Worm (Caenorhabditis elegans) whole organism, L1 larva: Measurements from ENCODE around the gene fbxa-141.
A peak's percentile ranks its signal among the peaks of the same experiment; 100 is the strongest.

ENCODE experiments used
- C04F5.9 ChIP-seq: sonication (generic microtip); optimal IDR thresholded peaks from 2 replicates; lab custom pipeline; 2016; ENCODE audit warnings: missing genetic modification characterization, missing compliant biosample characterization
- C16A3.4 ChIP-seq: fragments of 150-350 bp; optimal IDR thresholded peaks from 2 replicates; lab custom pipeline; 2014; ENCODE audit warnings: missing biosample characterization, missing genetic modification characterization
- alr-1 ChIP-seq: fragments of 200-800 bp; sonication (Bioruptor generic); optimal IDR thresholded peaks from 2 replicates; lab custom pipeline; 2018; ENCODE audit warnings: borderline replicate concordance, mild to moderate bottlenecking, missing genetic modification characterization, missing compliant biosample characterization
- ama-1 ChIP-seq: fragments of 150-350 bp; optimal IDR thresholded peaks from 2 replicates; lab custom pipeline; 2014
- ceh-82 ChIP-seq, 3 experiments: fragments of 150-350 bp in 1 of 3; sonication (generic microtip) in 2 of 3; optimal IDR thresholded peaks; 2 replicates each; lab custom pipeline; 2014 to 2017; ENCODE audit warnings: missing biosample characterization in 3 of 3, missing genetic modification characterization in 3 of 3
- dpl-1 ChIP-seq, 3 experiments: fragments of 150-350 bp in 2 of 3; sonication (generic microtip) in 1 of 3; optimal IDR thresholded peaks; 2 replicates each; lab custom pipeline; 2014 to 2017; ENCODE audit warnings: missing biosample characterization in 3 of 3, missing genetic modification characterization in 3 of 3, missing genetic modification reagents in 3 of 3
- dsc-1 ChIP-seq: sonication (generic microtip); optimal IDR thresholded peaks from 2 replicates; lab custom pipeline; 2016; ENCODE audit warnings: mild to moderate bottlenecking, missing genetic modification characterization, missing compliant biosample characterization
- efl-1 ChIP-seq, 4 experiments: fragments of 150-350 bp; optimal IDR thresholded peaks in 3 of 4; peaks in 1 of 4; 1 replicate in 1 of 4; 2 replicates in 3 of 4; lab custom pipeline; 2014; ENCODE audit warnings: missing biosample characterization in 2 of 4, missing genetic modification characterization in 2 of 4, missing genetic modification reagents in 2 of 4
- egl-13 ChIP-seq: sonication (generic microtip); optimal IDR thresholded peaks from 2 replicates; lab custom pipeline; 2016; ENCODE audit warnings: missing genotype, missing genetic modification reagents, missing genetic modification characterization, missing compliant biosample characterization
- elt-2 ChIP-seq: sonication (generic microtip); optimal IDR thresholded peaks from 2 replicates; lab custom pipeline; 2016; ENCODE audit warnings: missing genetic modification characterization, mild to moderate bottlenecking, inconsistent platforms, missing compliant biosample characterization, missing genetic modification reagents
- elt-3 ChIP-seq, 6 experiments: fragments of 150-350 bp in 1 of 6; sonication (generic microtip); optimal IDR thresholded peaks; 2 replicates each; lab custom pipeline; 2017 to 2018; ENCODE audit warnings: missing biosample characterization in 6 of 6, missing genetic modification characterization in 6 of 6, inconsistent platforms in 1 of 6
- grh-1 ChIP-seq: fragments of 200-800 bp; sonication (Bioruptor generic); IDR thresholded peaks from 2 replicates; pipeline ENCODE4 v1.3.6; 2022; ENCODE audit warnings: missing genetic modification reagents, missing genetic modification characterization, missing compliant biosample characterization
- irx-1 ChIP-seq: sonication (generic microtip); optimal IDR thresholded peaks from 2 replicates; lab custom pipeline; 2016; ENCODE audit warnings: missing genetic modification characterization, missing compliant biosample characterization
- isw-1 ChIP-seq: fragments of 200-800 bp; sonication (Bioruptor generic); IDR thresholded peaks from 2 replicates; pipeline ENCODE4 v1.3.6; 2022; ENCODE audit warnings: missing genetic modification characterization, missing compliant biosample characterization
- jun-1 ChIP-seq: fragments of 150-350 bp; optimal IDR thresholded peaks from 2 replicates; lab custom pipeline; 2014; ENCODE audit warnings: missing biosample characterization, missing genetic modification reagents, missing genetic modification characterization
- lin-13 ChIP-seq: fragments of 150-350 bp; optimal IDR thresholded peaks from 2 replicates; lab custom pipeline; 2014; ENCODE audit warnings: missing biosample characterization, missing genetic modification reagents, missing genetic modification characterization
- lin-14 ChIP-seq: fragments of 200-800 bp; sonication (Bioruptor generic); optimal IDR thresholded peaks from 2 replicates; lab custom pipeline; 2018; ENCODE audit warnings: mild to moderate bottlenecking, missing genetic modification characterization, moderate library complexity, missing compliant biosample characterization
- lin-35 ChIP-seq, 2 experiments: fragments of 150-350 bp; optimal IDR thresholded peaks; 2 replicates each; lab custom pipeline; 2014; ENCODE audit warnings: missing biosample characterization in 2 of 2, missing genetic modification characterization in 2 of 2, missing genetic modification reagents in 2 of 2
- lin-39 ChIP-seq: fragments of 150-350 bp; optimal IDR thresholded peaks from 2 replicates; lab custom pipeline; 2014; ENCODE audit warnings: missing biosample characterization, missing genetic modification reagents, missing genetic modification characterization
- lsy-2 ChIP-seq, 2 experiments: fragments of 150-350 bp; optimal IDR thresholded peaks; 2 replicates each; lab custom pipeline; 2014; ENCODE audit warnings: missing biosample characterization in 2 of 2, missing genetic modification characterization in 2 of 2
- mdl-1 ChIP-seq, 2 experiments: fragments of 150-350 bp; optimal IDR thresholded peaks; 2 replicates each; lab custom pipeline; 2014 to 2017; ENCODE audit warnings: missing biosample characterization in 2 of 2, missing genetic modification characterization in 2 of 2, inconsistent platforms in 1 of 2
- nhr-19 ChIP-seq: fragments of 200-800 bp; sonication (Bioruptor generic); conservative IDR thresholded peaks from 2 replicates; pipeline ENCODE4 v1.3.6; 2022; ENCODE audit warnings: missing genetic modification characterization, missing compliant biosample characterization
- nhr-20 ChIP-seq: sonication (generic microtip); optimal IDR thresholded peaks from 2 replicates; lab custom pipeline; 2016; ENCODE audit warnings: mild to moderate bottlenecking, missing genetic modification characterization, missing compliant biosample characterization
- nhr-47 ChIP-seq: sonication (generic microtip); optimal IDR thresholded peaks from 2 replicates; lab custom pipeline; 2016; ENCODE audit warnings: mild to moderate bottlenecking, missing genetic modification characterization, moderate library complexity, missing compliant biosample characterization
- nhr-71 ChIP-seq: sonication (generic microtip); optimal IDR thresholded peaks from 2 replicates; lab custom pipeline; 2016; ENCODE audit warnings: mild to moderate bottlenecking, missing genetic modification characterization, moderate library complexity, missing compliant biosample characterization
- nhr-77 ChIP-seq: fragments of 150-350 bp; optimal IDR thresholded peaks from 2 replicates; lab custom pipeline; 2014; ENCODE audit warnings: missing biosample characterization, missing genetic modification characterization
- nhr-85 ChIP-seq: sonication (generic microtip); peaks from one replicate; lab custom pipeline; 2016; ENCODE audit warnings: missing genetic modification characterization, inconsistent platforms, missing compliant biosample characterization
- nhr-90 ChIP-seq: sonication (generic microtip); optimal IDR thresholded peaks from 2 replicates; lab custom pipeline; 2016; ENCODE audit warnings: mild to moderate bottlenecking, missing genetic modification characterization, missing compliant biosample characterization; ENCODE audit not compliant: poor library complexity
- pag-3 ChIP-seq: sonication (generic microtip); optimal IDR thresholded peaks from 2 replicates; lab custom pipeline; 2017; ENCODE audit warnings: missing genetic modification characterization, mild to moderate bottlenecking, missing compliant biosample characterization, antibody characterized with exemption, borderline replicate concordance; ENCODE audit not compliant: insufficient read depth
- pax-3 ChIP-seq: fragments of 200-800 bp; sonication (Bioruptor generic); optimal IDR thresholded peaks from 2 replicates; lab custom pipeline; 2018; ENCODE audit warnings: mild to moderate bottlenecking, missing genetic modification characterization, moderate library complexity, missing compliant biosample characterization
- pqm-1 ChIP-seq: sonication (generic microtip); optimal IDR thresholded peaks from 3 replicates; lab custom pipeline; 2017; ENCODE audit warnings: missing biosample characterization, missing genetic modification characterization
- rnt-1 ChIP-seq: sonication (generic microtip); optimal IDR thresholded peaks from 2 replicates; lab custom pipeline; 2016; ENCODE audit warnings: mild to moderate bottlenecking, missing genetic modification characterization, moderate library complexity, missing compliant biosample characterization
- skn-1 ChIP-seq: fragments of 150-350 bp; optimal IDR thresholded peaks from 2 replicates; lab custom pipeline; 2014; ENCODE audit warnings: missing biosample characterization, missing genetic modification characterization
- snpc-4 ChIP-seq: fragments of 150-350 bp; optimal IDR thresholded peaks from 2 replicates; lab custom pipeline; 2014; ENCODE audit warnings: missing biosample characterization, missing genetic modification characterization
- snu-23 ChIP-seq: sonication (generic microtip); optimal IDR thresholded peaks from 2 replicates; lab custom pipeline; 2016; ENCODE audit warnings: missing genetic modification characterization, missing compliant biosample characterization
- sox-4 ChIP-seq: sonication (generic microtip); optimal IDR thresholded peaks from 2 replicates; lab custom pipeline; 2016; ENCODE audit warnings: missing genetic modification characterization, missing compliant biosample characterization
- sup-37 ChIP-seq: fragments of 200-800 bp; sonication (Bioruptor generic); optimal IDR thresholded peaks from 2 replicates; lab custom pipeline; 2018; ENCODE audit warnings: mild to moderate bottlenecking, missing genetic modification characterization, missing compliant biosample characterization
- swsn-7 ChIP-seq: sonication (generic microtip); optimal IDR thresholded peaks from 2 replicates; lab custom pipeline; 2016; ENCODE audit warnings: missing genetic modification characterization, missing compliant biosample characterization
- tbx-2 ChIP-seq: sonication (generic microtip); optimal IDR thresholded peaks from 2 replicates; lab custom pipeline; 2016; ENCODE audit warnings: missing genetic modification characterization, missing compliant biosample characterization
- unc-130 ChIP-seq: fragments of 150-350 bp; optimal IDR thresholded peaks from 2 replicates; lab custom pipeline; 2017; ENCODE audit warnings: missing biosample characterization, missing genetic modification characterization, inconsistent platforms
- unc-62 ChIP-seq: fragments of 150-350 bp; optimal IDR thresholded peaks from 2 replicates; lab custom pipeline; 2014; ENCODE audit warnings: missing biosample characterization, missing genetic modification reagents, missing genetic modification characterization
- xbp-1 ChIP-seq: sonication (generic microtip); optimal IDR thresholded peaks from 2 replicates; lab custom pipeline; 2016; ENCODE audit warnings: missing genetic modification characterization, missing compliant biosample characterization
- zip-4 ChIP-seq: fragments of 200-800 bp; sonication (Bioruptor generic); optimal IDR thresholded peaks from 2 replicates; lab custom pipeline; 2018; ENCODE audit warnings: mild to moderate bottlenecking, missing genetic modification characterization, moderate library complexity, missing compliant biosample characterization

Gene fbxa-141

DNA sequence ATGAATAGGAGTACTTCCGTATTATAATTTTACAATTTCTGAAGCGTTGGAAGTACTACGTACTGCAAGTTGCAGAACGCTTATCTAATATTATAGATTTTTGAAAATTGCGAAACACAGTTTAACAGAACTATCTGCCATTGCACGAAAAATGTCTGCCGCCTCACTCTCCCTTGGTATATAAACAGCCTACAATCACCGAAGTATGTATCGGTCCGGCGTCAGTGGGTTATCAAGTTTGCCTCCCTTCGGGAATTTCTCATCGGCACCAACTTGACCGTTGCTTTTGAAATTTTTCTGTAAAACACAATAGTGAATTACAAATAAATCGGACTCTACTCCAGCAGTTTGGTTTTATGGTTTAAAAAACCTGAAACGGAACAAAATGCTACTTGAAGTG is 35.4 kb downstream of the fbxa-141 start (continued):
- no peak for TF ChIP-seq alr-1
- TF ChIP-seq dsc-1 = no peak
- 0 out of 2 replicates have a peak, but pooled peaks have one; percentile 7 for TF ChIP-seq nhr-19
- no peak for TF ChIP-seq C04F5.9
- TF ChIP-seq sox-4 (tag; lab: Kevin White, UChicago) = no peak
- peak; percentile 35 for TF ChIP-seq elt-2 (tag; lab: Kevin White, UChicago)
- TF ChIP-seq lin-13 (GFP tag; lab: Kevin White, UChicago) = no peak
- TF ChIP-seq ceh-82 (tag; optimal IDR thresholded peaks at IDR 0.05; lab: Kevin White, UChicago) = no peak
- TF ChIP-seq unc-62 (GFP tag; lab: Kevin White, UChicago) = no peak

DNA sequence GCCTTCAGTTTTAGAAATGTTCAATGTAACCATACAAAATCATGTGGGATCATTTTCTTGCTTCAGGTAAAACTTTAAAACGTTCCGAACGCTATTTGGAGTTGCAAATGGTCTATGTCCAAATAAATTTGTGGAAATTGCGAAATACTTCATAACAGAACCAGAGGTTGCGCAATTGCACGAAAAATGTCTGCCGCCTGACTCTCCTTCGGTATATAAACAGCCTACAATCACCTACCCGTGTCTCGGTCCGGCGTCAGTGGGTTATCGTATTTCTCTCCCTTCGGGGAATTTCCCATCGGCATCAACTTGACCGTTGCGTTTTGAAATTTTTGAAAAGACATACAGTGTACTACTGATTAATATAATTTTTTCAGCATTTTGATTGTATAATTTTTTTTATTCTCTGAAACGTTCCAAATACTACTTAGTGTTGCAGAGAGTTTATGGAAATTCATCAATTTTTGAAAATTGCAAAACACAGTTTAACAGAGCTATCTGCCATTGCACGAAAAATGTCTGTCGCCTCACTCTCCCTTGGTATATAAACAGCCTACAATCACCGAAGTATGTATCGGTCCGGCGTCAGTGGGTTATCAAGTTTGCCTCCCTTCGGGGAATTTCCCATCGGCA is 36.0 kb downstream of the fbxa-141 start:
- TF ChIP-seq nhr-85 (tag; lab: Kevin White, UChicago) = peak; percentile 82
- TF ChIP-seq xbp-1 (tag; lab: Kevin White, UChicago) = no peak
- TF ChIP-seq lin-39 (tag; lab: Kevin White, UChicago) = no peak
- peak; percentile 71 for TF ChIP-seq nhr-47 (tag; lab: Kevin White, UChicago)
- TF ChIP-seq ama-1 (lab: Kevin White, UChicago) = no peak
- peak; percentile 6 to 53 for TF ChIP-seq lsy-2 (tag; optimal IDR thresholded peaks at IDR 0.05; lab: Kevin White, UChicago)
- peak; percentile 38 to 57 (median 46) for TF ChIP-seq ceh-82 (tag; optimal IDR thresholded peaks at IDR 0.05; lab: Kevin White, UChicago)
- peak; percentile 67 for TF ChIP-seq irx-1
- peak; percentile 46 for TF ChIP-seq tbx-2 (tag; lab: Kevin White, UChicago)
- no peak for TF ChIP-seq pqm-1 (tag; lab: Kevin White, UChicago)
- peak; percentile 98 for TF ChIP-seq zip-4
- TF ChIP-seq sup-37 (GFP tag; lab: Kevin White, UChicago) = no peak
- peak in 3 of 6 experiments; percentile 18 to 79 (median 66) for TF ChIP-seq elt-3 (tag; optimal IDR thresholded peaks at IDR 0.05; lab: Kevin White, UChicago)
- peak; percentile 83 for TF ChIP-seq skn-1 (tag; lab: Kevin White, UChicago)
- peak; percentile 45; the same call in 1 of the 2 replicates for TF ChIP-seq grh-1 (GFP tag; lab: Robert Waterston, UW)
- peak; percentile 51 for TF ChIP-seq jun-1 (tag; lab: Kevin White, UChicago)
- TF ChIP-seq pag-3 = no peak
- peak; percentile 98 for TF ChIP-seq snpc-4
- TF ChIP-seq rnt-1 (tag; lab: Kevin White, UChicago) = peak; percentile 24
- TF ChIP-seq lin-14 (GFP tag; lab: Kevin White, UChicago) = no peak
- TF ChIP-seq nhr-77 (tag; lab: Kevin White, UChicago) = peak; percentile 30
- peak; percentile 54 for TF ChIP-seq swsn-7 (tag; lab: Kevin White, UChicago)
- peak in 1 of 2 experiments; percentile 19 for TF ChIP-seq efl-1 (optimal IDR thresholded peaks at IDR 0.05; lab: Kevin White, UChicago)
- TF ChIP-seq efl-1 (GFP tag; optimal IDR thresholded peaks at IDR 0.05 in 1 of 2; lab: Kevin White, UChicago) = peak in 1 of 2 experiments; percentile 95
- TF ChIP-seq lin-35 (GFP tag; optimal IDR thresholded peaks at IDR 0.05; lab: Kevin White, UChicago) = peak in 1 of 2 experiments; percentile 66
- no peak for TF ChIP-seq dsc-1
- TF ChIP-seq nhr-90 (tag; lab: Kevin White, UChicago) = peak; percentile 87
- peak; percentile 71 for TF ChIP-seq nhr-19
- peak; percentile 65 for TF ChIP-seq C16A3.4 (tag; lab: Kevin White, UChicago)
- peak; percentile 63 for TF ChIP-seq snu-23 (GFP tag; lab: Kevin White, UChicago)
- TF ChIP-seq elt-2 (tag; lab: Kevin White, UChicago) = peak; percentile 56
- TF ChIP-seq mdl-1 (tag; optimal IDR thresholded peaks at IDR 0.05; lab: Kevin White, UChicago) = peak in 1 of 2 experiments; percentile 50
- peak; percentile 61 for TF ChIP-seq nhr-71 (tag; lab: Kevin White, UChicago)
- TF ChIP-seq isw-1 = peak; percentile 44; the same call in 1 of the 2 replicates
- TF ChIP-seq dpl-1 (GFP tag; optimal IDR thresholded peaks at IDR 0.05; lab: Kevin White, UChicago) = peak in 2 of 3 experiments; percentile 15 to 30
- no peak for TF ChIP-seq egl-13 (tag; lab: Kevin White, UChicago)
- TF ChIP-seq unc-130 = peak; percentile 7
- TF ChIP-seq nhr-20 (tag; lab: Kevin White, UChicago) = peak; percentile 71
- TF ChIP-seq pax-3 = no peak
